Fruit fly (Drosophila melanogaster): ENCODE results near the gene Nrt.

Gene Nrt

dm6 chr3L:16772755-16773523 lies 7.1 kb downstream of the Nrt start:
- TF ChIP-seq CG12605 (GFP tag; IDR thresholded peaks at IDR 0.05) = no peak
- TF ChIP-seq CG17806 (tag; optimal IDR thresholded peaks at IDR 0.05) = no peak
- no peak for TF ChIP-seq D1 (tag; optimal IDR thresholded peaks at IDR 0.05)
- no peak for TF ChIP-seq CG8301 (tag; optimal IDR thresholded peaks at IDR 0.05)
- TF ChIP-seq CG8159 (tag; optimal IDR thresholded peaks at IDR 0.05) = no peak
- no peak for TF ChIP-seq CG14655 (GFP tag; optimal IDR thresholded peaks at IDR 0.05)
- TF ChIP-seq CG10348 (GFP tag; IDR thresholded peaks at IDR 0.05) = no peak
- TF ChIP-seq CG32121 (GFP tag; IDR thresholded peaks at IDR 0.05) = no peak
- TF ChIP-seq rn (GFP tag; IDR thresholded peaks at IDR 0.05) = no peak
- no peak for TF ChIP-seq Pif1B (GFP tag; optimal IDR thresholded peaks at IDR 0.05)
- TF ChIP-seq CG9948 (tag; optimal IDR thresholded peaks at IDR 0.05) = no peak
- TF ChIP-seq Pif1A (GFP tag; optimal IDR thresholded peaks at IDR 0.05) = no peak

- TF ChIP-seq EcR (GFP tag; optimal IDR thresholded peaks at IDR 0.05) (no peak), Pif1B (GFP tag; optimal IDR thresholded peaks at IDR 0.05) (no peak), CG9948 (tag; optimal IDR thresholded peaks at IDR 0.05) (peak; percentile 12), fd96Ca (GFP tag; IDR thresholded peaks at IDR 0.05) (no peak), Snoo (tag; optimal IDR thresholded peaks at IDR 0.05) (no peak), CG8159 (tag; optimal IDR thresholded peaks at IDR 0.05) (peak; percentile 47), CG12605 (GFP tag; IDR thresholded peaks at IDR 0.05) (no peak), CG15710 (tag; optimal IDR thresholded peaks at IDR 0.05) (peak; percentile 40), CG13204 (GFP tag; optimal IDR thresholded peaks at IDR 0.05) (no peak), CG8301 (tag; optimal IDR thresholded peaks at IDR 0.05) (peak; percentile 6)
Observed at dm6 chr3L:16779704-16780173, 13.9 kb downstream of the Nrt start, which contains the start of the genes mus302 and CG9705. Gene mus302, minus strand, starts transcription at chr3L:16779736. Gene CG9705, plus strand, starts transcription at chr3L:16780100.

dm6 chr3L:16780317-16780716 lies 14.4 kb downstream of the Nrt start:
- no peak for TF ChIP-seq CG8159 (tag; optimal IDR thresholded peaks at IDR 0.05)
- TF ChIP-seq EcR (GFP tag; optimal IDR thresholded peaks at IDR 0.05) = peak; percentile 96
- no peak for TF ChIP-seq fd96Ca (GFP tag; IDR thresholded peaks at IDR 0.05)
- TF ChIP-seq CG13204 (GFP tag; optimal IDR thresholded peaks at IDR 0.05) = no peak

dm6 chr3L:16782218-16782763 lies 16.4 kb downstream of the Nrt start:
- TF ChIP-seq Pif1A (GFP tag; optimal IDR thresholded peaks at IDR 0.05) (no peak), CG8301 (tag; optimal IDR thresholded peaks at IDR 0.05) (no peak), Ets98B (GFP tag; IDR thresholded peaks at IDR 0.05) (peak; percentile 78), CG34367 (tag; optimal IDR thresholded peaks at IDR 0.05) (peak; percentile 64), CG17806 (tag; optimal IDR thresholded peaks at IDR 0.05) (peak; percentile 80), CG15710 (tag; optimal IDR thresholded peaks at IDR 0.05) (peak; percentile 74), CG8159 (tag; optimal IDR thresholded peaks at IDR 0.05) (peak; percentile 81), rn (GFP tag; IDR thresholded peaks at IDR 0.05) (no peak), D1 (tag; optimal IDR thresholded peaks at IDR 0.05) (no peak), CG32121 (GFP tag; IDR thresholded peaks at IDR 0.05) (peak; percentile 74), Snoo (tag; optimal IDR thresholded peaks at IDR 0.05) (peak; percentile 75), CG13204 (GFP tag; optimal IDR thresholded peaks at IDR 0.05) (no peak), CG12605 (GFP tag; IDR thresholded peaks at IDR 0.05) (peak; percentile 68; the same call in 1 of the 2 replicates), CG9948 (tag; optimal IDR thresholded peaks at IDR 0.05) (peak; percentile 77), CG4496 (GFP tag; IDR thresholded peaks at IDR 0.05) (peak; percentile 83), EcR (GFP tag; optimal IDR thresholded peaks at IDR 0.05) (no peak), CG14655 (GFP tag; optimal IDR thresholded peaks at IDR 0.05) (no peak), CG10348 (GFP tag; IDR thresholded peaks at IDR 0.05) (no peak), gl (tag; optimal IDR thresholded peaks at IDR 0.05) (peak; percentile 67), fd96Ca (GFP tag; IDR thresholded peaks at IDR 0.05) (peak; percentile 57; the same call in 2 of the 3 replicates), Pif1B (GFP tag; optimal IDR thresholded peaks at IDR 0.05) (no peak)

dm6 chr3L:16782789-16783188 lies 16.9 kb downstream of the Nrt start, which contains the start of gene CG9706:
Gene CG9706, plus strand, starts transcription at chr3L:16783010.
- TF ChIP-seq Snoo (tag; optimal IDR thresholded peaks at IDR 0.05) = no peak
- TF ChIP-seq CG34367 (tag; optimal IDR thresholded peaks at IDR 0.05) = no peak
- no peak for TF ChIP-seq CG9948 (tag; optimal IDR thresholded peaks at IDR 0.05)
- TF ChIP-seq Ets98B (GFP tag; IDR thresholded peaks at IDR 0.05) = no peak
- TF ChIP-seq CG8159 (tag; optimal IDR thresholded peaks at IDR 0.05) = no peak
- no peak for TF ChIP-seq CG14655 (GFP tag; optimal IDR thresholded peaks at IDR 0.05)
- no peak for TF ChIP-seq CG13204 (GFP tag; optimal IDR thresholded peaks at IDR 0.05)
- no peak for TF ChIP-seq CG10348 (GFP tag; IDR thresholded peaks at IDR 0.05)
- no peak for TF ChIP-seq CG32121 (GFP tag; IDR thresholded peaks at IDR 0.05)
- no peak for TF ChIP-seq CG15710 (tag; optimal IDR thresholded peaks at IDR 0.05)
- no peak for TF ChIP-seq fd96Ca (GFP tag; IDR thresholded peaks at IDR 0.05)
- no peak for TF ChIP-seq EcR (GFP tag; optimal IDR thresholded peaks at IDR 0.05)
- no peak for TF ChIP-seq CG12605 (GFP tag; IDR thresholded peaks at IDR 0.05)
- no peak for TF ChIP-seq CG17806 (tag; optimal IDR thresholded peaks at IDR 0.05)
- TF ChIP-seq gl (tag; optimal IDR thresholded peaks at IDR 0.05) = no peak
- no peak for TF ChIP-seq CG8301 (tag; optimal IDR thresholded peaks at IDR 0.05)
- no peak for TF ChIP-seq D1 (tag; optimal IDR thresholded peaks at IDR 0.05)
- no peak for TF ChIP-seq rn (GFP tag; IDR thresholded peaks at IDR 0.05)
- TF ChIP-seq Pif1A (GFP tag; optimal IDR thresholded peaks at IDR 0.05) = no peak
